Fruit fly (Drosophila melanogaster): ENCODE results near the gene lost.

Gene lost

DNA sequence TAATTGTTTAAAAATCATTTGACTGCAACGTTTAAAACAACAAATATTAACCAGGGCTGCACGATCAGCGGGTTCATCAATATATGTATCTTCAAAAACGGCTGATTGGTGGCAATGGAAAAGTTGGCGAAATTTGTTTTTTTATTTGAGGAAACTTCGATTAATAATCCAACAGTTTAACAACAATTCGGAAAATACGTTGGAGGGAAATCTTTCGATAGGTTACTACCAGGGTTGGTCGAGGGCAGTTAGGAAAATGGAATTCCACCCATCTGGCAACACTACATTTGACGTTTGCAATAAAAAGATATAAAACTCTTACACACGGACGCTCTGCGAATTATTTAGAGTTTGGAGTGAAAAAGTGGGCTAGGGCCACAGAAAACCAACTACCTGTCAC lies 34.2 kb downstream of the lost start, which contains the start of the genes Lipt2 and CG14650 (continued):
- TF ChIP-seq Doc2 (GFP tag; IDR thresholded peaks at IDR 0.05) (no peak), Hsf (GFP tag; optimal IDR thresholded peaks at IDR 0.05) (peak; percentile 76), CG18599 (GFP tag; optimal IDR thresholded peaks at IDR 0.05) (no peak), CG14441 (GFP tag; IDR thresholded peaks at IDR 0.05) (peak; percentile 33; the same call in 1 of the 2 replicates), prd (optimal IDR thresholded peaks at IDR 0.05) (no peak), prd (GFP tag; IDR thresholded peaks at IDR 0.05) (peak; percentile 38; the same call in 2 of the 3 replicates), CG8281 (tag; optimal IDR thresholded peaks at IDR 0.05) (no peak), CG10543 (GFP tag; optimal IDR thresholded peaks at IDR 0.05) (peak; percentile 52), zen2 (GFP tag; IDR thresholded peaks at IDR 0.05; ENCODE audit: partially characterized antibody) (no peak; the same call in 2 of the 3 replicates), CG9817 (tag; optimal IDR thresholded peaks at IDR 0.05) (peak; percentile 62), ab (GFP tag; optimal IDR thresholded peaks at IDR 0.05) (no peak), CG12942 (GFP tag; optimal IDR thresholded peaks at IDR 0.05) (peak; percentile 55), CG9215 (GFP tag; IDR thresholded peaks at IDR 0.05) (peak; percentile 30; the same call in 1 of the 2 replicates), ac (GFP tag; optimal IDR thresholded peaks at IDR 0.05) (no peak), ro (GFP tag; IDR thresholded peaks at IDR 0.05) (no peak), psq (GFP tag; optimal IDR thresholded peaks at IDR 0.05) (no peak), dan (GFP tag; IDR thresholded peaks at IDR 0.05) (no peak), Hey (tag; optimal IDR thresholded peaks at IDR 0.05) (no peak), CG9932 (GFP tag; IDR thresholded peaks at IDR 0.05) (peak; percentile 67), hth (optimal IDR thresholded peaks at IDR 0.05) (no peak), CG43689 (GFP tag; IDR thresholded peaks at IDR 0.05) (no peak), Bdp1 (GFP tag; optimal IDR thresholded peaks at IDR 0.05) (peak; percentile 38), CG7786 (GFP tag; optimal IDR thresholded peaks at IDR 0.05) (peak; percentile 51), CG5245 (GFP tag; optimal IDR thresholded peaks at IDR 0.05) (no peak), Rx (GFP tag; IDR thresholded peaks at IDR 0.05) (no peak), Pdp1 (GFP tag; optimal IDR thresholded peaks at IDR 0.05) (peak; percentile 50 to 66), slp2 (GFP tag; optimal IDR thresholded peaks at IDR 0.05) (peak; percentile 59), CG33213 (GFP tag; optimal IDR thresholded peaks at IDR 0.05) (peak; percentile 29), tgo (GFP tag; IDR thresholded peaks at IDR 0.05) (no peak; the same call in 2 of the 3 replicates), CTCF (GFP tag; optimal IDR thresholded peaks at IDR 0.05) (peak; percentile 23), CG11723 (GFP tag; optimal IDR thresholded peaks at IDR 0.05) (peak; percentile 17), Ets65A (GFP tag) (peak; percentile 94), CG17361 (GFP tag; IDR thresholded peaks at IDR 0.05) (no peak; the same call in 1 of the 3 replicates), CG9609 (GFP tag; optimal IDR thresholded peaks at IDR 0.05) (peak; percentile 70), zf30C (GFP tag; optimal IDR thresholded peaks at IDR 0.05) (no peak), CG16813 (GFP tag; IDR thresholded peaks at IDR 0.05; ENCODE audit: partially characterized antibody) (peak; percentile 54; the same call in 2 of the 3 replicates), CG32532 (GFP tag; IDR thresholded peaks at IDR 0.05) (peak; percentile 56), CG9876 (GFP tag; optimal IDR thresholded peaks at IDR 0.05) (peak; percentile 61), sens (GFP tag) (peak; percentile 93), lola (GFP tag; optimal IDR thresholded peaks at IDR 0.05) (peak in 1 of 3 experiments; percentile 52), CG8290 (GFP tag; optimal IDR thresholded peaks at IDR 0.05) (no peak), CG8290 (tag; optimal IDR thresholded peaks at IDR 0.05) (no peak), CG4617 (GFP tag; optimal IDR thresholded peaks at IDR 0.05; ENCODE audit: borderline replicate concordance) (peak; percentile 98), ara (GFP tag; IDR thresholded peaks at IDR 0.05) (no peak), CHES-1-like (GFP tag; optimal IDR thresholded peaks at IDR 0.05) (peak; percentile 35), Six4 (GFP tag; optimal IDR thresholded peaks at IDR 0.05) (peak; percentile 35), z (GFP tag; IDR thresholded peaks at IDR 0.05) (no peak), fu2 (GFP tag; optimal IDR thresholded peaks at IDR 0.05) (peak; percentile 72), gem (tag; optimal IDR thresholded peaks at IDR 0.05) (no peak), Dref (GFP tag; IDR thresholded peaks at IDR 0.05) (peak; percentile 67), Dip3 (GFP tag; optimal IDR thresholded peaks at IDR 0.05) (peak; percentile 46), Hr51 (GFP tag; optimal IDR thresholded peaks at IDR 0.05) (peak; percentile 29 to 50), seq (GFP tag; IDR thresholded peaks at IDR 0.05) (no peak), Sin3A (optimal IDR thresholded peaks at IDR 0.05) (peak; percentile 83)

Data from whole organism, embryonic.